Fruit fly (Drosophila melanogaster): Measurements from ENCODE around the gene CG5877.
A peak's percentile ranks its signal among the peaks of the same experiment; 100 is the strongest.

CG5877 gene

DNA sequence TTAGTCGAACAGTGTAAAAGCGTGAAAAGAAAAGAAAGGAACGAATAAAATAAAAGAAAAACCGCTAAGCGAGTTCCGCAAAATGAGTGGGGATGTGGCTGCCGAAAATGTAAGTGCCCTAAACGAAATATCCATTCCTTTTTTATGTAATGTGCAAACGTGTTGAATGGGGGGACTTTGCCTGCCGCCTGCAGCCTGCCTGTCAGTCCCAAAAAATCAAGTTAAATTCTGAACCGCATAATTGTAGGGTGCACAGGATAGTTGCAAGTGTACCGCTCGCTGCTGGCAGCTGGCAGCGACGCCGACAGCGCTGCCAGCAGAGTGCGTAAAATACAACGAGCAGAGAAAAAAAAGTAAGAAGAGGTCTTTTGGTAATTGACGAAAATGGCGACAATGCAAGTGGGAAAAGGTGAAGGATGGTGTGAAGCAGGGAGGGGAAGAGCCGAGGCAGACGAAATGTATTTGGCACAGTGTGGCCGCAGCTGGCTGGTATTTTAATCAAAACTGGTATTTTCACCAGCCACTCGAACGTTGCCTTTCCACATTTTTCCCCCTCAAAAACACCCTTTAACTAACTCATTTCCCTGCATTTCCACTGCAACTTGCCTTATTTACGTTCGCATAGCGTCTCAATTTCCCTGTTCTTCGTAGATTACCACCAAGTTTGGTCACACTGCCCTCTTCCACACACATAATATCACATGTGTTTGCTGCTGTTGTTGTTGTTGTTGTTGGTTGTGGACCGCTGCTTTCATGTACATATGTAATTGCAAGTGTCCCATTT, 27.1 kb downstream of the CG5877 start (continued):
- TF ChIP-seq Ets97D (GFP tag; optimal IDR thresholded peaks at IDR 0.05) (peak; percentile 2), phol (tag; optimal IDR thresholded peaks at IDR 0.05) (peak; percentile 76), lab (GFP tag; optimal IDR thresholded peaks at IDR 0.05) (no peak), B-H2 (GFP tag; optimal IDR thresholded peaks at IDR 0.05) (no peak), stwl (tag; optimal IDR thresholded peaks at IDR 0.05) (peak; percentile 73), GATAe (GFP tag; conservative IDR thresholded peaks at IDR 0.05) (no peak), Sry-δ (GFP tag; optimal IDR thresholded peaks at IDR 0.05) (peak; percentile 50), Dp (GFP tag; optimal IDR thresholded peaks at IDR 0.05) (peak; percentile 5), sim (GFP tag; IDR thresholded peaks at IDR 0.05) (no peak), knrl (GFP tag; IDR thresholded peaks at IDR 0.05; ENCODE audit: partially characterized antibody) (peak; percentile 22; the same call in 2 of the 3 replicates), Dll (GFP tag; IDR thresholded peaks at IDR 0.05; ENCODE audit: partially characterized antibody) (0 out of 4 replicates have a peak, but pooled peaks have one; percentile 24), CG16815 (GFP tag; optimal IDR thresholded peaks at IDR 0.05) (no peak), croc (GFP tag; conservative IDR thresholded peaks at IDR 0.05) (no peak), salm (tag; optimal IDR thresholded peaks at IDR 0.05) (no peak), CG6813 (GFP tag; optimal IDR thresholded peaks at IDR 0.05) (no peak), Fer1 (GFP tag; optimal IDR thresholded peaks at IDR 0.05) (no peak), oc (tag; optimal IDR thresholded peaks at IDR 0.05) (no peak), z (GFP tag; IDR thresholded peaks at IDR 0.05) (no peak), CG10565 (GFP tag; optimal IDR thresholded peaks at IDR 0.05) (no peak), CG9797 (GFP tag; optimal IDR thresholded peaks at IDR 0.05) (peak; percentile 95), Xbp1 (GFP tag; optimal IDR thresholded peaks at IDR 0.05) (no peak), CG10543 (GFP tag; optimal IDR thresholded peaks at IDR 0.05) (peak; percentile 7), da (GFP tag; optimal IDR thresholded peaks at IDR 0.05) (no peak), Bteb2 (GFP tag; optimal IDR thresholded peaks at IDR 0.05) (no peak), CG9437 (GFP tag; optimal IDR thresholded peaks at IDR 0.05) (peak; percentile 6), YL-1 (GFP tag; optimal IDR thresholded peaks at IDR 0.05) (no peak), CG15269 (tag; optimal IDR thresholded peaks at IDR 0.05) (no peak), tll (GFP tag; optimal IDR thresholded peaks at IDR 0.05) (peak in 1 of 2 experiments; percentile 36), CG15696 (tag; optimal IDR thresholded peaks at IDR 0.05) (no peak), cas (GFP tag; IDR thresholded peaks at IDR 0.05) (no peak), CG5953 (GFP tag; IDR thresholded peaks at IDR 0.05) (no peak), TFAM (GFP tag; optimal IDR thresholded peaks at IDR 0.05) (no peak), CG2678 (tag; optimal IDR thresholded peaks at IDR 0.05) (peak; percentile 11), CG17186 (GFP tag; optimal IDR thresholded peaks at IDR 0.05) (peak; percentile 51), CG30020 (tag; optimal IDR thresholded peaks at IDR 0.05) (peak; percentile 22), CG2875 (GFP tag; optimal IDR thresholded peaks at IDR 0.05) (no peak), CG4730 (GFP tag; IDR thresholded peaks at IDR 0.05) (no peak), eve (GFP tag; optimal IDR thresholded peaks at IDR 0.05) (no peak), so (GFP tag; IDR thresholded peaks at IDR 0.05) (no peak), Kr (GFP tag; optimal IDR thresholded peaks at IDR 0.05) (no peak), CG11247 (GFP tag; IDR thresholded peaks at IDR 0.05) (no peak), Stat92E (GFP tag; optimal IDR thresholded peaks at IDR 0.05) (peak in 1 of 3 experiments; percentile 10), Dek (tag; optimal IDR thresholded peaks at IDR 0.05) (no peak), Med (GFP tag) (peak; percentile 73), Lhr (GFP tag; optimal IDR thresholded peaks at IDR 0.05) (peak; percentile 19), CG13287 (GFP tag; IDR thresholded peaks at IDR 0.05; ENCODE audit: partially characterized antibody) (0 out of 2 replicates have a peak, but pooled peaks have one; percentile 9), twi (tag; optimal IDR thresholded peaks at IDR 0.05) (peak; percentile 48), CG8281 (tag; optimal IDR thresholded peaks at IDR 0.05) (no peak)

Data from whole organism, embryonic.